Fruit fly (Drosophila melanogaster) whole organism, pupa: Measurements from ENCODE around the gene path.
A peak's percentile ranks its signal among the peaks of the same experiment; 100 is the strongest.

ENCODE experiments used
- CG10348 ChIP-seq: fragments of 200-800 bp; sonication (Bioruptor generic); IDR thresholded peaks from 2 replicates; pipeline ENCODE4 v1.3.6; 2022; ENCODE audit warnings: missing biosample characterization, missing genetic modification characterization
- CG12605 ChIP-seq: fragments of 200-800 bp; sonication (Bioruptor generic); IDR thresholded peaks from 2 replicates; pipeline ENCODE4 v1.3.6; 2022; ENCODE audit warnings: missing biosample characterization, missing genetic modification characterization
- CG13204 ChIP-seq: fragments of 200-800 bp; sonication (Bioruptor generic); optimal IDR thresholded peaks from 2 replicates; lab custom pipeline; 2018; ENCODE audit warnings: missing biosample characterization, mild to moderate bottlenecking, missing genetic modification characterization, moderate library complexity
- CG14655 ChIP-seq: fragments of 200-800 bp; sonication (Bioruptor generic); optimal IDR thresholded peaks from 3 replicates; lab custom pipeline; 2017; ENCODE audit warnings: mild to moderate bottlenecking, missing biosample characterization, missing genetic modification reagents, missing genetic modification characterization
- CG15710 ChIP-seq: fragments of 200-800 bp; sonication (Bioruptor generic); optimal IDR thresholded peaks from 2 replicates; lab custom pipeline; 2018; ENCODE audit warnings: missing biosample characterization, mild to moderate bottlenecking, missing genetic modification characterization, moderate library complexity
- CG17806 ChIP-seq: fragments of 200-800 bp; sonication (Bioruptor generic); optimal IDR thresholded peaks from 2 replicates; lab custom pipeline; 2018; ENCODE audit warnings: missing biosample characterization, mild to moderate bottlenecking, missing genetic modification characterization, moderate library complexity
- CG32121 ChIP-seq: fragments of 200-800 bp; sonication (Bioruptor generic); IDR thresholded peaks from 2 replicates; pipeline ENCODE4 v1.3.6; 2022; ENCODE audit warnings: missing biosample characterization, missing genetic modification characterization
- CG34367 ChIP-seq: fragments of 200-800 bp; sonication (Bioruptor generic); optimal IDR thresholded peaks from 2 replicates; lab custom pipeline; 2018; ENCODE audit warnings: missing biosample characterization, mild to moderate bottlenecking, missing genetic modification characterization
- CG4496 ChIP-seq: fragments of 200-800 bp; sonication (Bioruptor generic); IDR thresholded peaks from 3 replicates; pipeline ENCODE4 v1.3.6; 2022; ENCODE audit warnings: missing biosample characterization, missing genetic modification characterization
- CG9948 ChIP-seq: fragments of 200-800 bp; sonication (Bioruptor generic); optimal IDR thresholded peaks from 2 replicates; lab custom pipeline; 2018; ENCODE audit warnings: missing biosample characterization, mild to moderate bottlenecking, missing genetic modification characterization, moderate library complexity
- D1 ChIP-seq: fragments of 200-800 bp; sonication (Bioruptor generic); optimal IDR thresholded peaks from 2 replicates; lab custom pipeline; 2018; ENCODE audit warnings: missing biosample characterization, mild to moderate bottlenecking, missing genetic modification characterization, moderate library complexity
- EcR ChIP-seq: fragments of 200-800 bp; sonication (Bioruptor generic); optimal IDR thresholded peaks from 3 replicates; lab custom pipeline; 2019; ENCODE audit warnings: missing biosample characterization, missing genetic modification characterization, mild to moderate bottlenecking, moderate library complexity, missing genetic modification reagents
- Ets98B ChIP-seq: fragments of 200-800 bp; sonication (Bioruptor generic); IDR thresholded peaks from 2 replicates; pipeline ENCODE4 v1.3.6; 2022; ENCODE audit warnings: missing biosample characterization, missing genetic modification characterization
- Pif1A ChIP-seq: fragments of 200-800 bp; sonication (Bioruptor generic); optimal IDR thresholded peaks from 3 replicates; lab custom pipeline; 2016; ENCODE audit warnings: missing biosample characterization, missing genetic modification characterization
- Pif1B ChIP-seq: fragments of 200-800 bp; sonication (Bioruptor generic); optimal IDR thresholded peaks from 3 replicates; lab custom pipeline; 2016; ENCODE audit warnings: missing biosample characterization, missing genetic modification characterization
- fd96Ca ChIP-seq: fragments of 200-800 bp; sonication (Bioruptor generic); IDR thresholded peaks from 3 replicates; pipeline ENCODE4 v1.3.6; 2022; ENCODE audit warnings: missing biosample characterization, missing genetic modification characterization
- gl ChIP-seq: fragments of 200-800 bp; sonication (Bioruptor generic); optimal IDR thresholded peaks from 2 replicates; lab custom pipeline; 2018; ENCODE audit warnings: missing biosample characterization, mild to moderate bottlenecking, missing genetic modification characterization
- rn ChIP-seq: fragments of 200-800 bp; sonication (Bioruptor generic); IDR thresholded peaks from 2 replicates; pipeline ENCODE4 v1.3.6; 2022; ENCODE audit warnings: missing biosample characterization, missing genetic modification characterization

path gene

DNA sequence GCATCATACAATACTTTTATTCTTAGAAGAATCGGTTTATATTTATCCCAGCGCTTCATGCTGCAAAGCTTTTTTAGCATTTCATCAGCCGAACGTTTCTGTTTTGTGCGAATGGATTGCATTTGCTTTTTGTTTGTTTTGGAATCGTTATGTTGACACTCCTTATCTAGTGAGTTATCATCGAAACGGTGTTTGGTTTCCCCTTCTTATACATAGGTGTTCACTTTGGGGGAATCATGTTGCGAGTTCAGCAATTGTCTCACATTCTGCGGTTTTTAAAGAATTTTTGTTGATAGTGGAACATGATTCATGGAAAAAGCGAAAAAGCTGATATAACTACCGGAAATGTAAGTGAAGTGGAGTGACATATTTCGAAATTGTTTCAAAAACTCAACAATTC lies 2.8 kb downstream of the path start:
- no peak for TF ChIP-seq CG4496

dm6 chr3L:9501298-9501697 lies 3.8 kb downstream of the path start:
- TF ChIP-seq CG32121 (GFP tag; lab: Robert Waterston, UW), result no peak
- no peak for TF ChIP-seq fd96Ca (GFP tag; lab: Robert Waterston, UW)
- no peak for TF ChIP-seq CG10348

DNA sequence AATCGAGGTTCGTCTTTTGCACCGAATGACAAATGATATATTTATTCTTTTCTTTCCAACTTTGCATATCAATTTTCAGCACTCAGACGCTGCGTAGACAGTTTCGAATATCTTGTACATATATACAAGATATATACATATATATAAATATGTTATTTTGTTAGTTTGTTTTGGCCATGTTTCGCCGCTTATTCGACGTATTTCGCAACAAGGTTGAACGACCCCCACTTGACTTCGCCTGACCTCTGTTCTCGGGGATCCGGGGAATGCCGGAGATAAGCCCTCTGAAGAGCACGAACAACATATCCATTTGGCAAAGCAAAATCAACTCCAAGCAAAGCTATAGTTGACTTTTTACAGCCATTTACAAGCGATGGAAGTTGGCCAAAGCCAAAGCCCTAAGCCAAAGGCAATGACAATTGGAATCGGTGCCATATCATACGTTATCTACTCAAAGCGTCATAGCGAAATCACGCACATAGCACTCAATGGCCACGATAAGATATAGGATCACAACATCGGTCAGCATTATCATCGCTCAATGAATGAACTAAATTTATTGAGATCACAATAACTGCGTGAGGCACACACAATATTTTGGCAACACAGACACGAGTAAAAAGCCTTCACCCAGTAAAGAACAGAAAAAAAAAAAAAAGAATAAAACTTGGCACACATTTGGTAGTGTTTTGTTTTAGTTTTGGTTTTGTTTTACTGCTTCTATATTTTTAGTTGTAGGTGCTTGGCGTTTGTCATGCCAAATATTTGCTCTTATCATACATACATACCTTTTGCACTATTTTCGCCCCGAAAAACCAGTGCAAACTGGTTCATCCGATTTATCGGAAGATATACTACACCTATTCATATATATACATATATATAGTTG lies 5.0 kb downstream of the path start:
- TF ChIP-seq EcR (GFP tag; lab: Kevin White, UChicago), result peak; percentile 74
- no peak for TF ChIP-seq Pif1A (GFP tag; lab: Kevin White, UChicago)
- TF ChIP-seq D1 (tag; lab: Kevin White, UChicago), result no peak
- TF ChIP-seq CG10348, result no peak
- no peak for TF ChIP-seq CG14655 (GFP tag; lab: Kevin White, UChicago)

DNA sequence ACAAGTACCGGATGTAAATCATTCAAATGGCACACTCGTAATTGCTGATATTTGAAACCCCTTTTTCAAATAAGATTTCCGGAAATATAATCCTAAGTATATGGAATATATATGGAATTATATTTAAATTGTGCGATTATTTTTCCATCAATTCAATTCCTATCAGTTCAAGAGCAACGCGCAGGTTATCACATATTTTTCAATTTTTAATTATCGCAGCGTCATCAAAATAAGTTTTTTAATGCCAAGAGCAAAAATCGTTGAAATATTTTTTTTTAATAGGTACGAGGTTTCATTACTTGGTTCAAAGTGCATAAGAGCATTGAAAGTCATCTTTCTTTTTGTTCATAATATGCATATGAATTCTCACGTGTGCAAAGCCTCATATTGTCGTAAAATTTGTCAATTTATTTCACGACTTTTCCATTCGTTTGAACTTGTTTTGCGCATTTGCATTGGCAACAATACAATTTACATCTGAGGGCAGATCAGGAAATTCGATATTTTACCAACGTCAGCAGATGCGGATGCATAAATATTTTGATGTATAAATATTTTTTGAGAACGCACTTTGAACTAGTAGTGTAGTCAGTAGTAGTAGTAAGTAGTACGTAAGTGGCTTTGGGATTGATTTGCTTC lies 7.0 kb downstream of the path start:
- no peak for TF ChIP-seq rn

- TF ChIP-seq CG13204 (GFP tag; lab: Kevin White, UChicago), result no peak
- TF ChIP-seq CG34367 (tag; lab: Kevin White, UChicago), result no peak
- no peak for TF ChIP-seq CG15710
- no peak for TF ChIP-seq CG17806 (tag; lab: Kevin White, UChicago)
- TF ChIP-seq Ets98B (GFP tag; lab: Robert Waterston, UW), result no peak
- no peak for TF ChIP-seq CG32121 (GFP tag; lab: Robert Waterston, UW)
- no peak for TF ChIP-seq Pif1A (GFP tag; lab: Kevin White, UChicago)
- TF ChIP-seq gl (tag; lab: Kevin White, UChicago), result no peak
- TF ChIP-seq fd96Ca (GFP tag; lab: Robert Waterston, UW), result no peak
- TF ChIP-seq CG9948 (tag; lab: Kevin White, UChicago), result no peak
- no peak for TF ChIP-seq EcR (GFP tag; lab: Kevin White, UChicago)
- TF ChIP-seq CG10348, result no peak
Observed at dm6 chr3L:9497249-9497648, 7.9 kb downstream of the path start.

DNA sequence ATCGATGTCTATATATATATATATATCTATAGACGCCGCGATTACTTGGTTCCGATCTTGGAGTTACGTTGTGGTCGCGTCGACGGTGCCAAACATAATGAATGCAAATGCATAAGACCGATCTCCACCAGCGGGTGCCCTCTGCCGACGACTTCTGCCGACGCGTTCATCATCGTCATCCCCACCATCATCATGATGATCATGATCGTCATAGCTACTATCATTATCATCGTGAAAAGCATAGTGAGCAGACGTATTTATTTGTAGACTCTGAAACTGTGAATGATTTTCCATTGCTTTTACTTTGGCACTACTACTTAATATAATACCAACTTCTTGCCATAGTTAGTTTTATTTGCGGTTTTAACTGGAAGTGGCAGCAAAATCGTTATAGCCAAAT lies 13.0 kb downstream of the path start, which contains the start of gene CG32037:
TSS of gene CG32037 (minus strand) at position 101 of the 400 bp plus-strand sequence.
- TF ChIP-seq CG34367 (tag; lab: Kevin White, UChicago), result no peak
- TF ChIP-seq EcR (GFP tag; lab: Kevin White, UChicago), result no peak
- TF ChIP-seq CG17806 (tag; lab: Kevin White, UChicago), result no peak
- TF ChIP-seq, all 21 proteins: peak for 0

DNA sequence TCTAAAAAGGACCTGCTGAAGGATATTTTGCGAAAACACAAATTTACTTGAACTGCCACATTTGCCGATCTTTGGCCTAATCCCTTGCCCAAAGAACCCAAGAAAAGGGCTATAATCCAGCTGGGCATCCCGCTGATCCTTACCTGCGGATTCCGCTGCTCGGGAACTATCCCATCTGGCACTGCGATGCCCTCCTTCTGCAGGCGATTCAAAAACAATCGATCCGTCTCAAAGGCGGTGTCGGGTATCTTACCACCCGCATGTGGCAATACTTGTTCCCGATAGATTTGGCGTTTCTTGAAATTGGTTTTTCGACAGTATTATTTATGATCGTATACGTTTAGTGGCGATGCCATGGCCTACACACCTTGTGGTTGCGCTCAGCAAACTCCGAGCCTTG lies 13.8 kb downstream of the path start:
- TF ChIP-seq fd96Ca (GFP tag; lab: Robert Waterston, UW) (no peak), CG9948 (tag; lab: Kevin White, UChicago) (no peak), Ets98B (GFP tag; lab: Robert Waterston, UW) (no peak), CG17806 (tag; lab: Kevin White, UChicago) (no peak), CG14655 (GFP tag; lab: Kevin White, UChicago) (no peak)

DNA sequence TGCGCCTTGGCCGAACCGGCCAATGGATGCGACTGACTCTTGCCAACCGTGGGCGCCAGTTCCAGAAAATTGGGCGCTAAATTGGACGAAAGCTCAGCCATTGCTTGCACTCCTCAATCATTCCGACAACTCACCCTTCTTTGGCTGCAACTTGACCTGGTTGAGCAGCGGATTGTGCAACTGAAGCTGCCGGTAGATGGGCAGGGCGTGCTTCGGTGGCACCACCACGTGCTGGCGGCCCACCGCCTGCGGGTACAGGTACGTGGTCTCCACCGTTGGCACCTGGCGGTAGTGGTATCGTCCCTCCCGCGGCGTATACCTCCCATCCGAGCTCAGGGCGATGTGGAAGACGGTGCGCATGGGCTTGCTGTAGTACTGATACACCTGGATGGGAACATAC lies 14.7 kb downstream of the path start:
- no peak for TF ChIP-seq CG12605
- no peak for TF ChIP-seq CG34367 (tag; lab: Kevin White, UChicago)
- no peak for TF ChIP-seq Pif1B (GFP tag; lab: Kevin White, UChicago)
- TF ChIP-seq fd96Ca (GFP tag; lab: Robert Waterston, UW), result no peak
- TF ChIP-seq CG14655 (GFP tag; lab: Kevin White, UChicago), result no peak
- TF ChIP-seq CG15710, result no peak
- TF ChIP-seq CG13204 (GFP tag; lab: Kevin White, UChicago), result no peak
- TF ChIP-seq CG10348, result no peak
- TF ChIP-seq rn, result no peak

- peak; percentile 48 for TF ChIP-seq CG32121 (GFP tag; lab: Robert Waterston, UW)
- no peak for TF ChIP-seq gl (tag; lab: Kevin White, UChicago)
Observed at dm6 chr3L:9489627-9490026, 15.5 kb downstream of the path start.
